Fruit fly (Drosophila melanogaster): ENCODE data around the gene kud.
A peak's percentile ranks its signal among the peaks of the same experiment; 100 is the strongest.

Gene kud

DNA sequence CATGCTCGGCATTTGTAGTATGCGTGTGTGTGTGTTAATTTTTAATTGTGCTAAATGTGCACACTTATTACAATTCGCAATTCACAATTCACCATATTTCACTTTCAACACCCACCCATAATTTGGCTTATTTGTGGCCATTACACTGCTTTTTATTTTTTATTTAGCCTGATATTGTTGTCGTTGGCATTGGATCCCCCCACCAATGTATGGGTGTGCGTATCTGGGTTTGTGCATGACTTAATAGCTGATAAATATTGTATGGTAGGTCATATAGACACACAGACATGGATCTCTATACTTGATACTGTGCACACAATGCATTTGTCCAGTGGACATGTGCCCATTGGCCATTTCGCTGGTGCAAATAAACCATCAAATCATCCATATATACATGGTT is 28.9 kb upstream of the kud start:
- TF ChIP-seq noc (tag; optimal IDR thresholded peaks at IDR 0.05): no peak

DNA sequence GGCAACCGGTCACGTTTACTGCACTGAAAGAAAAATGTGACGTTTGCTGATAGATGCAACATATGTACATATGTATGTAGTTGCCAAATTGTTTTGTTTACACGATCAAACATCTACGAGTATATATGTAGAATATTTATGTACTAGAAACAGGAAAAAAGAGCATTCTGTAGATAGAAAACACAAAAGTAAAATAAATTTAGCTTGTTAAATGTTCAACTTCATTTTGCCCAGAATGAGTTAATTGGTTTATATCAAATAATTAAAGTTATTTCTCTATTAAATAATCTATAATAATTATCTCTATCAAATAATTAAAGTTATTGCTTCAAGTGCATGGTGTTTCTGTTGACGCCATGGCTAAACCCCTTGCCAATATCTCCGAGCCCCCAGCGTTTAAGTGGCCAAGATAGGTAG is 28.3 kb upstream of the kud start:
- TF ChIP-seq noc (tag; optimal IDR thresholded peaks at IDR 0.05): no peak

DNA sequence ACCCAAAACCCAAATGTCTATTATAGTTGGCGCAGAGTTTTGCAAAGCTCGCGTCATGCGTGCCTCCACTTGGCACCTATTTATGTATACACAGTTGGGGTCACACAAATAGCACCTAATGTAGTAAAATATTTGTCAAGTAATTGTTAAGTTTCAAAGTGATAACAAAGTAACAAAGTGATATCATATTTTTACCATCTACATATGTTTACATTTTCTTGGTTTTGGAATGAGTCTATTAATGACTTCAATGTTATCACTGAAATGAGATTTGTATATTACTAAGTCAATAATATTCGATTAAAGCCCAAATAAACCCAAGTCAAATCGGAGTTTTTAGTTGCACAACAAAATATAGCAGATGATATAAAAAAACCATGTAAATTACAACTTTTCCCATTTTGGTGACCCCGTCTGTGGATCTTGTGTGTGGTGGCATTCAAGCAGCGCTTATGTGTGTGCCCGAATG is 27.7 kb upstream of the kud start:
- peak; percentile 87 for TF ChIP-seq noc (tag; optimal IDR thresholded peaks at IDR 0.05)

DNA sequence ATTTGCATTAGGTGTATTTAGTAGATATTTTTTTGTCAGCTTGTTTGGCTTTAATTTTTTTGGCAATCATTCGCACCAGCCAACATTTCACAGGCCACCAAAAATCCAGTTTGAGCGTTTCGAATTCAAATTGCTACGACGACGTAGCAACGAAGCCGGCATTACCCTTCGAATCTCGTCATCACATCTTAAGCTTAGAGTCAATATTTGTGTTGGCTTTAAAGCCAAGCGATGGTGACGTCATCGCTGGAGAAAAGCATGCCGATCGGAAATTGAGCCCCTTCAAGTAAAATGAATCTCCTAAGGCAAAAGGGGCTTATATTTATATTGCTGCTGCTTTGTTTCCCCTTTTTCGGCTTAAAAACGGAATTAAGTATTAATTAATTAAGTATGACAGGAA is 26.8 kb upstream of the kud start:
- TF ChIP-seq noc (tag; optimal IDR thresholded peaks at IDR 0.05): no peak

DNA sequence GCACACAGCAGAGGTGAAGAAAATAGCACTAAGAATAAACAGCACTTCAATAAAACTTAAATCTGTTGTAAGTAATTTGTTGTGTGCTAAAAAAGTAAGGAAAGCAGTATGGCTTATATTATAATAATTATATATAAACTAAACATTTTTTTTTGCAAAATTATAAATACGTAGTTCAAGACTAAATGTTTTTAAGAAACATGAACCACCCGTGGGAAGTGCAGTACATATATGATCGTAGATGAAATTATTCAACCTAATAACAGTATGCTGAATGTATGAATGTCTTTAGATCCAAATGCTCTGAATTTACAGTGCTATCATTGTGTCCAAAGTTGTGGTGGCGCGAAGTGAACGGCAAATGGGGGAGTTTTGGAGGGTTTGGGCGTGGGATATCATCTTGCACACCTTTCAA is 25.9 kb upstream of the kud start:
- no peak for TF ChIP-seq noc (tag; optimal IDR thresholded peaks at IDR 0.05)

DNA sequence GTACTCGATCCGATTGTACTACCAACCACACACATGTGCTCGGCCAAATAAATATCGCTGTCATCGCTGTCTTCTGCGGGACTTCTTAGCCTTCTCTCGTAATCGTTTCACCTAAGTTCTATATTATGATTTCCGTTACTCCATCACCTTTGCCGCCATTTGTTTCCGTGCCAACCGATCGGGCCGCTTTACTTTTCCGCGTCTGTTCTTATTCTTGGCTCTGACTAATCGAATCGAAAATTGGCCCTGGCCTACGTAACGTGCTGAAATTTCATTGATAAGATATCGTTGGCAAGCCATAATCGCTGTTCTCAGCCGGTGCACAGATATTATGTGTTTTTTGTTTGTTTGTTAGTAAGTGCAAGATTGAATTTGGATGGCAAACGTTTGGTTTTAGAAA is 22.4 kb upstream of the kud start:
- TF ChIP-seq noc (tag; optimal IDR thresholded peaks at IDR 0.05): no peak

DNA sequence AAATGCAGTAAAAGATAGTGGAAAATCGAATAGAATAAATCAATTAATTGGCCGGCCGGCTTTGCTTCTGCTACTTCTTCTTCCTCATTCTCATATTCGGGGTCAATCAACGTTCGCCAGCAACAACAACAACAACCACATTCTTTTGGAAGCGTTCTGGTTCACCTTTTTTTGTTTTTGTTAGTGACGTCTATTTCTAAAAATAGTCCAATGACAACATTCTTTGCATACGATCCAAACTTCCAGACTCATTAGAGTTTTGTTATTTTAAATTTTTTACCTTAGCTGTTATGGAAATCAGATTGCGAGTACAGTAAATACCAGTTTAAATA is 21.0 kb upstream of the kud start:
- TF ChIP-seq noc (tag; optimal IDR thresholded peaks at IDR 0.05): no peak

DNA sequence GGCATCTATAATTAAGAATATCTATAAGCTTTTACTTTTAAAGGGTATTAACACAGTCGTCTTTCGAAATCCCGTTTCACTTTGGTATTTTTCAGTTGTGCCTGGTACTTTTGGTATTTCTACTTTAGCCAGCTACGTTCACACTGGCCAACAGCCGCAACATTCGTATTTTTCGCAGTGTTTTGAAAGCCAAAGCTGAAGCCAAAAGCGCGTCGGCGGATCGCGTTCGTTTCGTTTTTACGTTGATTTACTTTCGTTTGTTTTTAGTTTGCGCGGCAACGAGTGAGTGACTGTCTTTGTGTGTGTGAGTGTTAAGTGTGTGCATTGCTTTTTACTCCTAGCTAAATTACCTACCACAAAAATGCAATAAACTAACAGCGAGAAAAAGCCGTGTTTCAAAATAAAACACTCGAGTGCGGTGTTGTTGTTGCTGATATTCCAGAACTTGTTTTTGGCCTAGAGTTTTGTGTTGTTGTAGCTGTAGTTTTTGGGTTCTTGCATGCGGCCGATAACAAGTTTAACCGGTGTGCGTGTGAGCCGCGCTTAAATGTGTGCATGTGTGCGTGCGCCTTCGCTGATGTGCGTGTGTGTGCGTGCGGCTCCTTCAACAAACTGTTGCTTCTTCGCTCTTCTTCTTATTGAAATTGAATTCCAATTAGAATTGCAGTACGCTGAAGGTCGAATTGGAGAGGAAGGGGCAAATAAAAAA is 20.5 kb upstream of the kud start, which contains the start of gene Lmpt:
Gene Lmpt (plus strand): TSS at position 173 of the 709 bp plus-strand sequence.
- no peak for TF ChIP-seq noc (tag; optimal IDR thresholded peaks at IDR 0.05)

DNA sequence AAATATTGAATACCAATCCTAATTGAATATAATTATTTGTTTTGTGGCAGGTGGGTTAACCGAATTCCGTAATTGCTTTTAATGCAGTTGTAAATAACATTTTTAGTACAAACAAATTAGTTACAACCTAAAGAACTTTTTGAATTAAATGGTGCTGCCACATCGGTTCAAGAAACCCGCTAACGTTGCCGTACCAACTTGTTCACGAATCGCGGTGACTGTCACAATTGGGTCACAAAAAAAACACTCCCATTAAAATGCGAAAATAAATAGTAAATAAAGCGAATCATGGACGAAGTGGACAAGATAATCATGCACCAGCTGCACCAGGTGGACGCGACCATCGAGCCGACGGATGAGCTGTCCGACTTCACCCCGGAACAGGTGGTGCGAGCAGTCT is 18.2 kb upstream of the kud start, which contains the start of gene CG9951:
Gene CG9951 (plus strand): TSS at position 207 of the 400 bp plus-strand sequence.
- TF ChIP-seq noc (tag; optimal IDR thresholded peaks at IDR 0.05): no peak

DNA sequence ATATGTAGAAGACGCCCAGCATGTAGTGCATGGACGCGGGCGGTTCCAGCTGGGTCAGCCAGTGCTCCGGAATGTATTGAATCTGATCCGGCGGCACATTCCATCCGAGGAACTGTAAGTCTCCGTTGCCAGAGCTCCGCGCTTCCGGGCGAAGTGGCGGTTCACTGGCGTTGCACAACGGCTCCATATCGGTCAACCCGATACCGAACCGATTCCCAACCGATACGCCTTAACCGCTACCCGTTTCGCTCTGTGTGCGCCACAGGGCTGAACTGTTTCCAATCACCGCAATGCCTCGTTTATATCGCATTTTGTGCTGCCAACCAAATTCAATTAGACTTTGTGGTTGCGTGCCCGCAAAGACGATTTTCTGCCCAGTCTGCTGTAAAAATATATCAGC is 17.5 kb upstream of the kud start, which contains the start of gene Rh4:
Gene Rh4 (minus strand): TSS at position 234 of the 400 bp plus-strand sequence.
- TF ChIP-seq noc (tag; optimal IDR thresholded peaks at IDR 0.05): no peak

DNA sequence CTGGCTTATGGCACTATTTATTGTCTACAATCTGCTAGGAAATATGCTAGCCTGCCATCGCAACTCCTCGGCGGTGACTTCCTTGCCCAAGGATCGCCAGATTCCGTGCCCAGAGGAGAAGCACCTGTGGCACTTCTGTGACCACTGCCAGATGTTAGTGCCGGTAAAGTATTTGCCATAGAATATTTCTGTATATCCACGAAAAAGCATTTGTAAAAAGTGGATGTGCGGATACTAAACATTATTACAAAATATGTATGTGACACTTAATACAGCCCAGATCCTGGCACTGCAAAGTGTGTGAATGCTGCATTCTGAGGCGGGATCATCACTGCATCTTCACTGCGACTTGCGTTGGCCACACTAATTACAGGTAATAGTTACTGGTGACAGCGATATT is 16.1 kb upstream of the kud start:
- no peak for TF ChIP-seq noc (tag; optimal IDR thresholded peaks at IDR 0.05)

DNA sequence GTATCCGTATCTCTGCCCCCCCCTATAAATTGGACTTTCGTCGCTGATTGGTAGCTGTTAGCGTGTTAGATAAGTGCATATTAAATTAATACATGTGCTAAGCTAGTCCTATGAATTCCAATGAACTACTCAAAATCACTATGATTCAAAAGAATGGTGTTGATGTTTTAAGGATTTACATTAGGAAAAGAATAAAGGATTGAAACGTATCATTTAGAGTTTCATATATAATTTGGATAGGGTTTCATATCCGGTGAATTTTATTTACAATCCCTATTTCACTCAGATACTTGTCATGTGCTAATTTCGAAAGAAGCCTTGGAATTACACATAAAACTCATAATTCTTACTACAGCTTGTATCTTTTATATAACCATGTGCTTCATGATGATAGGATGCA is 15.5 kb upstream of the kud start, which contains the start of gene CG13029:
Gene CG13029 (plus strand): TSS at position 301 of the 400 bp plus-strand sequence.
- TF ChIP-seq noc (tag; optimal IDR thresholded peaks at IDR 0.05): no peak

DNA sequence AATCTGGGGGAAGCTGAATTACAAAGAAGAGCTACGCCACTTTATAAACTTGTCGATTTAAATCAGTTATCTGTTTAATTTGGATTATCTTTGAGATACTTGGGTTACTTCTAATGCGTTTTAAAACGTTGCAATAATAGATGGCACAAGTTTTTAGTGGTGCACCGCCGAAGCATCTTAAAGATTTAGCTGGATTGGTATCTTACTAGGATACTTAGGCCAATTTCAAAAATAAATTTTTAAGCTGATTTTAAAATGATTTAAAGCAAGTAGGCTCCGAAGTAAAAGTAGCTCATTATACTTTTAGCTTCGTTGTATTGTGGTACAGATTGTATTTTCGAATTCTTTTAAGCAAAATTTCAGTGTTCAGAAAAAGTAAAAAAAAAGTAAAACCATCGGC is 14.0 kb upstream of the kud start, which contains the start of gene sinah:
Gene sinah (plus strand): TSS at position 301 of the 400 bp plus-strand sequence.
- TF ChIP-seq noc (tag; optimal IDR thresholded peaks at IDR 0.05): no peak

DNA sequence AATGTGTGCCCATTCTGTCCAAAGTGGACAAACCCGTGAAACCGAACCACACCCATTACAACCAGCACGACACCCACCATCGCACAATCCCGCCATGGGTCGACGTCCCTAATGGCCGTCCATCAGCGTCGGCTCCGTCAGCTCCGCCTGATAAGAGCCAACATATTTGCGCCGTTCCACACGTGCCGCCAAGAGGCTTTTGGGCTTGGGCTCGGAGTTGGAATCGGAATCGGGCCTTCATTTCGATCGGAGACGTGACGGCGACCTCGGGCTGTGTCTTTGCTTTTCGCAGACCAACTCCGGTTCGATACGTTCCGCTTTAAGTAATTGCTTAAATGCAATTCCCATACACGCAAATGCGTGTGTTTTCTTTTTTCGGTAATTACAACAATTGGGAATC is 10.5 kb upstream of the kud start:
- TF ChIP-seq noc (tag; optimal IDR thresholded peaks at IDR 0.05): no peak

DNA sequence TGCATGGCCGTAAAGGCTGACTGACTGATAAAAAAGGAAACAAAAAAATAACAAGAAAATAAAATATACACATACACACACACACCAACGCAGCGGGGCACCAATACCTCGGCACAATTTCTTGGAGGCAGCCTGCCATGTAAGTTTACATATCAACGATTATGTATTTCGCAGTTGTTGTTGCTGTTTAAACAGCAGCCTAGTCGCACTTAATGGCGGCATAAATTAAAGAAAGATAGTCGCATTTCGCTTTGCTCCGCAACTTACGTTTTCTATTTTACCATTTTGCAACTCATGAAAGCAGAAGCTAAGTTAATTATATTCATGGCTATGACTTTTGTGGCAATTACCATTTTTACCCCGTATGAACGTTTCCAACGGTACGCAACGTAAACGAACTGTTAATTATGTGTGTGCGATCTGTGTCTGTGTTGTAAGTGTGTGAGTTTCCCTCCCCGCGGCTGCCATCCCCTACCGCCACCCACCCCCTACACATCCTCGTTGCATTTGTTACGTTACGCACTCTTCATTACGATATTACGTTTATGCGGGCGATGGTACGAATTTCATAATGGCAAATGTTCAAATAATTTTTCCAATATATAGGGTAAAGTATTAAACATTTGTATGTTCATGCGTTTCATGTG is 9.7 kb upstream of the kud start:
- TF ChIP-seq noc (tag; optimal IDR thresholded peaks at IDR 0.05): no peak

DNA sequence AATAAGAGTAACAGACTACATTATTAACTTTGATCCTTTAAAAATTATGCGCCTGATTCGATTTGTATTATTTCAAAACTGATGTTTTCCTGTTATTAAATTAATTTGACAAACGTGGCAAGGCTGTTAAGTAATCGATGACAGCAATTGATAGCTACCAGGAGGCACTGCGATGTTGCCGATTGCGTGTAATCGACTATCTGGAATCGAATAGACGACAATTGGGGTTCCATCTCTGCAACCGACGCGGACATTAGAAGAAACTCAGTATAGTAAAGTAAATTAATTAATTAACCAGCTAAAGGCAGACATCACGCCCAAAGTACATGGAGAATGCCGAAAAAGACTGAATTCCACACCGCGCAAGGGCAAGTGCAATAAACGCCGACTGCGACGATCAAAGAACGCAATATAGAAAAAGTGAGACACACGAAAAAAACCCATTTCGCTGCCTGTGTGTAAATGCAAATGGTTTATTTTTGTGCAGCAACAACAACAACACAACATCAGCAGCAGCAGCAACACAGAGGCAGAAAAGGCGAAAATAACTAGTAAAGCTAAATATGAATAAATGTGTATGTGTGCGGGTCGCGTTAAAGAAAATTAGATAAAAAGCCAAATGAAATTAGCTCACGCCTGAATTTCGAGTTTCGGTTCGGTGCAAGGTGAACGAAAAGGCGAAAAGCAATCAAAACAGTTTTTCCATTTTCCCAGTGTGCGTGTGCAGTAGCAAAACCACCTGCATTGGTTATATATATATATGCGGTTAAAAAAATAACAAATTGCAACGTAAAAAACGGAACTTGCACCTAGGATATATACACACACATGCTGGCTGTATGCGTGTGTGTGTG is 9.0 kb upstream of the kud start, which contains the start of gene sina:
Gene sina (plus strand): TSS at position 219 of the 854 bp plus-strand sequence.
- no peak for TF ChIP-seq noc (tag; optimal IDR thresholded peaks at IDR 0.05)
